Worm (Caenorhabditis elegans): ENCODE measurements around the gene col-150.

col-150 gene

ce11 chrV:10319434-10319833, 25.0 kb upstream of the col-150 start, which contains the start of gene B0024.11:
Gene B0024.11 (minus strand): TSS chrV:10319534.
- no peak for TF ChIP-seq tbx-2 (tag; optimal IDR thresholded peaks at IDR 0.05)
- TF ChIP-seq mdl-1 (tag; optimal IDR thresholded peaks at IDR 0.05) = no peak
- TF ChIP-seq nhr-76 (tag; optimal IDR thresholded peaks at IDR 0.05) = no peak
- TF ChIP-seq ceh-82 (tag; optimal IDR thresholded peaks at IDR 0.05) = no peak
- no peak for TF ChIP-seq R02D3.7 (tag; optimal IDR thresholded peaks at IDR 0.05)
- no peak for TF ChIP-seq fkh-2 (tag; optimal IDR thresholded peaks at IDR 0.05)

- TF ChIP-seq ceh-16 (tag; optimal IDR thresholded peaks at IDR 0.05) (no peak), unc-62 (GFP tag; optimal IDR thresholded peaks at IDR 0.05) (no peak), nhr-77 (tag; optimal IDR thresholded peaks at IDR 0.05) (no peak), ceh-82 (tag; optimal IDR thresholded peaks at IDR 0.05) (no peak), hmg-11 (tag; optimal IDR thresholded peaks at IDR 0.05) (no peak), ztf-4 (tag; optimal IDR thresholded peaks at IDR 0.05) (no peak), elt-1 (tag; optimal IDR thresholded peaks at IDR 0.05) (no peak), nhr-28 (tag; optimal IDR thresholded peaks at IDR 0.05) (no peak)
Observed at ce11 chrV:10317294-10317693, 22.8 kb upstream of the col-150 start, which contains the start of gene asps-1. Gene asps-1 (minus strand): TSS chrV:10317394.

- TF ChIP-seq nhr-76 (tag; optimal IDR thresholded peaks at IDR 0.05) (no peak), skn-1 (tag; optimal IDR thresholded peaks at IDR 0.05) (no peak), nhr-11 (tag; optimal IDR thresholded peaks at IDR 0.05) (no peak), snpc-4 (tag; optimal IDR thresholded peaks at IDR 0.05) (no peak)
Observed at ce11 chrV:10314371-10314770, 19.9 kb upstream of the col-150 start, which contains the start of gene trx-2. Gene trx-2 (plus strand): TSS chrV:10314671.

- TF ChIP-seq daf-12 (tag; optimal IDR thresholded peaks at IDR 0.05) (no peak), ama-1 (optimal IDR thresholded peaks at IDR 0.05) (no peak), egl-27 (tag; optimal IDR thresholded peaks at IDR 0.05) (no peak), fkh-10 (GFP tag; optimal IDR thresholded peaks at IDR 0.05) (no peak), ztf-11 (tag; optimal IDR thresholded peaks at IDR 0.05) (no peak), nhr-237 (tag; optimal IDR thresholded peaks at IDR 0.05) (no peak), fkh-2 (tag; optimal IDR thresholded peaks at IDR 0.05) (no peak), unc-62 (GFP tag; optimal IDR thresholded peaks at IDR 0.05) (no peak), nhr-28 (tag; optimal IDR thresholded peaks at IDR 0.05) (no peak), nhr-23 (tag; optimal IDR thresholded peaks at IDR 0.05) (no peak), snpc-4 (tag; optimal IDR thresholded peaks at IDR 0.05) (no peak), nhr-43 (tag; optimal IDR thresholded peaks at IDR 0.05; ENCODE audit: poor library complexity, severe bottlenecking) (no peak), ceh-82 (tag; optimal IDR thresholded peaks at IDR 0.05) (no peak), nhr-11 (tag; optimal IDR thresholded peaks at IDR 0.05) (no peak), nhr-25 (tag; optimal IDR thresholded peaks at IDR 0.05) (no peak), ceh-28 (tag; optimal IDR thresholded peaks at IDR 0.05) (no peak), nhr-77 (tag; optimal IDR thresholded peaks at IDR 0.05) (no peak), sea-2 (GFP tag; optimal IDR thresholded peaks at IDR 0.05) (no peak), eor-1 (tag; optimal IDR thresholded peaks at IDR 0.05) (no peak), lin-15B (tag; optimal IDR thresholded peaks at IDR 0.05) (no peak)
Observed at ce11 chrV:10313953-10314352, 19.5 kb upstream of the col-150 start, which contains the start of gene gcy-6. Gene gcy-6 (minus strand): TSS chrV:10314053.

ce11 chrV:10307283-10307682, 12.8 kb upstream of the col-150 start, which contains the start of gene che-12:
Gene che-12 (minus strand): TSS chrV:10307383.
- TF ChIP-seq elt-3 (tag; optimal IDR thresholded peaks at IDR 0.05) (no peak), nhr-23 (tag; optimal IDR thresholded peaks at IDR 0.05) (no peak), ceh-16 (tag; optimal IDR thresholded peaks at IDR 0.05) (no peak), ama-1 (optimal IDR thresholded peaks at IDR 0.05) (no peak), unc-39 (tag; optimal IDR thresholded peaks at IDR 0.05) (no peak), jun-1 (tag; optimal IDR thresholded peaks at IDR 0.05) (no peak), ceh-28 (tag; optimal IDR thresholded peaks at IDR 0.05) (no peak), pha-4 (tag; optimal IDR thresholded peaks at IDR 0.05) (no peak), nhr-43 (tag; optimal IDR thresholded peaks at IDR 0.05; ENCODE audit: poor library complexity, severe bottlenecking) (no peak), daf-12 (tag; optimal IDR thresholded peaks at IDR 0.05) (no peak), ZK546.5 (tag; optimal IDR thresholded peaks at IDR 0.05) (no peak), nhr-77 (tag; optimal IDR thresholded peaks at IDR 0.05) (no peak), egl-5 (tag; optimal IDR thresholded peaks at IDR 0.05) (no peak), tbx-2 (tag; optimal IDR thresholded peaks at IDR 0.05) (no peak), fos-1 (tag; optimal IDR thresholded peaks at IDR 0.05) (no peak), nhr-28 (tag; optimal IDR thresholded peaks at IDR 0.05) (no peak), elt-2 (tag; optimal IDR thresholded peaks at IDR 0.05) (no peak), nhr-67 (tag; optimal IDR thresholded peaks at IDR 0.05) (no peak), lin-39 (tag; optimal IDR thresholded peaks at IDR 0.05) (no peak), fkh-2 (tag; optimal IDR thresholded peaks at IDR 0.05) (no peak)
